Worm (Caenorhabditis elegans) whole organism, late embryonic: ENCODE measurements around the gene C16C10.13.

Experiments
- ceh-24 ChIP-seq: sonication (generic microtip); optimal IDR thresholded peaks from 2 replicates; lab custom pipeline; 2016; ENCODE audit warnings: mild to moderate bottlenecking, missing genetic modification characterization, missing compliant biosample characterization
- fkh-10 ChIP-seq: fragments of 150-350 bp; optimal IDR thresholded peaks from 2 replicates; lab custom pipeline; 2014; ENCODE audit warnings: missing biosample characterization, missing genetic modification reagents, missing genetic modification characterization

ce11 chrIII:4164071-4164470, 12.2 kb upstream of the C16C10.13 start, which contains the start of gene C16C10.8:
- no peak for TF ChIP-seq ceh-24 (tag; lab: Kevin White, UChicago)
- TF ChIP-seq fkh-10 (GFP tag; lab: Kevin White, UChicago), result no peak
